Worm (Caenorhabditis elegans): ENCODE measurements around the gene str-187.

The str-187 gene

DNA sequence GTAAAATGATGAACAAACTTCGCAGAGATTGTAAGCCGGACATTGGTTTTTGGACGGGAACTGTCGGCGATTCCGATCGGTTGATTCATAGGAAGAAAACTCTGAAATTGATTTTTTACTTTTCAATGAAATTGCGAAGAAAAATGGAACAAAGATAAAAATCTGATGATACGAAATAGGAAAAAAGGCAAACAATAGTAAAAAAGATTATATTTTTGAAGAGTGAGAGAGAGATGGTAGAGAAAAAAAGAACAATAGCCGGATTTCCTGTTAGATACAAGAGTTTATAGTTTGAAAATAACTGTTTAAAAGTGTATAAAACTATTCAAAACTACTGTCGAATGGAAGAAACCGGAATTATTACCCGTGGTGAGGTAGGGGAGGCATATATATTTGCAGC lies 18.7 kb downstream of the str-187 start, which contains the start of gene nra-1:
nra-1 (minus strand) TSS at position 101 of the 400 bp plus-strand sequence.
- TF ChIP-seq unc-42 (tag; optimal IDR thresholded peaks at IDR 0.05) (no peak), lim-6 (tag; optimal IDR thresholded peaks at IDR 0.05) (no peak), hlh-15 (tag; optimal IDR thresholded peaks at IDR 0.05) (no peak), ceh-31 (tag; optimal IDR thresholded peaks at IDR 0.05) (no peak)

ce11 chrIV:17285263-17285662 lies 19.9 kb downstream of the str-187 start:
- TF ChIP-seq unc-42 (tag; optimal IDR thresholded peaks at IDR 0.05) (peak; percentile 17), nfya-1 (tag; optimal IDR thresholded peaks at IDR 0.05) (no peak)

- TF ChIP-seq gmeb-2 (tag; optimal IDR thresholded peaks at IDR 0.05) (no peak), dmd-4 (tag; optimal IDR thresholded peaks at IDR 0.05; ENCODE audit: borderline replicate concordance) (no peak), ceh-14 (tag; optimal IDR thresholded peaks at IDR 0.05) (no peak), ceh-22 (tag; optimal IDR thresholded peaks at IDR 0.05) (no peak), hlh-6 (tag; optimal IDR thresholded peaks at IDR 0.05) (no peak), mec-3 (tag; optimal IDR thresholded peaks at IDR 0.05; ENCODE audit: borderline replicate concordance) (no peak), elt-2 (tag; optimal IDR thresholded peaks at IDR 0.05) (no peak), pag-3 (tag; optimal IDR thresholded peaks at IDR 0.05; ENCODE audit: borderline replicate concordance) (no peak), hlh-15 (tag; optimal IDR thresholded peaks at IDR 0.05) (no peak), eyg-1 (tag; optimal IDR thresholded peaks at IDR 0.05) (no peak)
Observed at ce11 chrIV:17287908-17288675, 22.7 kb downstream of the str-187 start, which contains the start of gene zipt-7.1. TSS of gene zipt-7.1 (minus strand) at chrIV:17288139.

- TF ChIP-seq pha-2 (tag; optimal IDR thresholded peaks at IDR 0.05) (no peak), pag-3 (tag; optimal IDR thresholded peaks at IDR 0.05; ENCODE audit: borderline replicate concordance) (no peak), unc-42 (tag; optimal IDR thresholded peaks at IDR 0.05) (peak; percentile 72), madf-2 (tag; optimal IDR thresholded peaks at IDR 0.05) (no peak), ceh-19 (GFP tag; optimal IDR thresholded peaks at IDR 0.05) (no peak), lin-11 (tag; optimal IDR thresholded peaks at IDR 0.05) (no peak)
Observed at ce11 chrIV:17291629-17292199, 26.3 kb downstream of the str-187 start, which contains the start of the genes T28F3.11 and slc-17.4. TSS of gene T28F3.11 (minus strand) at chrIV:17291679. TSS of gene slc-17.4 (minus strand) at chrIV:17291733.

DNA sequence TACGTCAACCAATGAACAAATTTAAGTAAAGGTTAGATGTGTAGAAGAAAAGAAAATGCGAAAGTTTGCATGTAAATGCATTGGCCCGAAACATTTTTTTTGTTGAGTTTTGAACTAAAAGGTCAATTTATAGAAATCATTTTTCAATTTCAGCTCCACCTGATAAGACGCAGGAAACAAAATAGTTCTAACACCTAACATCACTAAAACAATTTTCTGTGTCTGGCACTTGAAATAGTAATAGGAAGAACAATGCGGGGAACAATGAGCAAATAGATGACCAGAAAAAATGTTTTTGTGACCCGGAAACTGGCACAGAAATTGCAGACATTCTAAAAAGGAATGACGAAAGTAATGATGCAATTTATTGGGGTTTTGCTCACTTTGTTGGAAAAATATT lies 27.0 kb downstream of the str-187 start:
- no peak for TF ChIP-seq elt-4 (tag; optimal IDR thresholded peaks at IDR 0.05)
- no peak for TF ChIP-seq nhr-232 (tag; optimal IDR thresholded peaks at IDR 0.05)
- TF ChIP-seq C08G9.2 (tag; optimal IDR thresholded peaks at IDR 0.05), result no peak
- no peak for TF ChIP-seq ceh-24 (tag; optimal IDR thresholded peaks at IDR 0.05)
- no peak for TF ChIP-seq ceh-45 (GFP tag; IDR thresholded peaks at IDR 0.05)
- TF ChIP-seq dve-1 (tag; optimal IDR thresholded peaks at IDR 0.05), result no peak
- TF ChIP-seq ceh-48 (tag; optimal IDR thresholded peaks at IDR 0.05), result no peak

ce11 chrIV:17293068-17293467 lies 27.7 kb downstream of the str-187 start:
- TF ChIP-seq ceh-31 (tag; optimal IDR thresholded peaks at IDR 0.05), result no peak
- TF ChIP-seq npax-4 (tag; optimal IDR thresholded peaks at IDR 0.05), result no peak
- TF ChIP-seq gmeb-2 (tag; optimal IDR thresholded peaks at IDR 0.05), result no peak
- no peak for TF ChIP-seq tbx-7 (tag; optimal IDR thresholded peaks at IDR 0.05)
- TF ChIP-seq ceh-34 (tag; optimal IDR thresholded peaks at IDR 0.05), result no peak
- TF ChIP-seq ceh-24 (tag; optimal IDR thresholded peaks at IDR 0.05), result no peak
- TF ChIP-seq ceh-45 (GFP tag; IDR thresholded peaks at IDR 0.05), result no peak

ce11 chrIV:17293679-17294078 lies 28.3 kb downstream of the str-187 start:
- TF ChIP-seq C38D4.7 (GFP tag; optimal IDR thresholded peaks at IDR 0.05), result no peak
- TF ChIP-seq unc-55 (GFP tag; optimal IDR thresholded peaks at IDR 0.05), result peak; percentile 18
